Fruit fly (Drosophila melanogaster) whole organism, embryonic: ENCODE data around the gene CG17593.

Experiments
- CG10267 ChIP-seq: fragments of 200-800 bp; sonication (Bioruptor generic); optimal IDR thresholded peaks from 2 replicates; lab custom pipeline; 2018; ENCODE audit warnings: missing biosample characterization, mild to moderate bottlenecking, missing genetic modification characterization, moderate library complexity
- CG10979 ChIP-seq: fragments of 200-800 bp; sonication (Bioruptor generic); optimal IDR thresholded peaks from 2 replicates; lab custom pipeline; 2018; ENCODE audit warnings: missing biosample characterization, mild to moderate bottlenecking, missing genetic modification characterization, moderate library complexity
- CG11456 ChIP-seq: fragments of 200-800 bp; sonication (Bioruptor generic); IDR thresholded peaks from 3 replicates; pipeline ENCODE4 v1.3.6; 2022; ENCODE audit warnings: missing biosample characterization, missing genetic modification characterization
- CG12769 ChIP-seq: fragments of 200-800 bp; sonication (Bioruptor generic); optimal IDR thresholded peaks from 2 replicates; lab custom pipeline; 2019; ENCODE audit warnings: missing biosample characterization, mild to moderate bottlenecking, missing genetic modification characterization, moderate library complexity
- CG13775 ChIP-seq: fragments of 200-800 bp; sonication (Bioruptor generic); optimal IDR thresholded peaks from 3 replicates; lab custom pipeline; 2017; ENCODE audit warnings: missing biosample characterization, mild to moderate bottlenecking, missing genetic modification characterization
- CG14965 ChIP-seq: fragments of 200-800 bp; sonication (Bioruptor generic); optimal IDR thresholded peaks from 2 replicates; lab custom pipeline; 2016; ENCODE audit warnings: missing biosample characterization, missing genetic modification characterization, borderline replicate concordance
- CG15696 ChIP-seq: fragments of 200-800 bp; sonication (Bioruptor generic); optimal IDR thresholded peaks from 2 replicates; lab custom pipeline; 2019; ENCODE audit warnings: missing biosample characterization, mild to moderate bottlenecking, missing genetic modification characterization, moderate library complexity
- CG1603 ChIP-seq: fragments of 200-800 bp; sonication (Bioruptor generic); optimal IDR thresholded peaks from 2 replicates; lab custom pipeline; 2019; ENCODE audit warnings: missing biosample characterization, mild to moderate bottlenecking, missing genetic modification characterization, moderate library complexity
- CG1647 ChIP-seq: fragments of 200-800 bp; sonication (Bioruptor generic); optimal IDR thresholded peaks from 3 replicates; lab custom pipeline; 2016; ENCODE audit warnings: missing biosample characterization, missing genetic modification characterization
- CG16813 ChIP-seq: fragments of 200-800 bp; sonication (Bioruptor generic); IDR thresholded peaks from 3 replicates; pipeline ENCODE4 v1.3.6; 2022; ENCODE audit warnings: missing biosample characterization, missing genetic modification characterization; ENCODE audit not compliant: partially characterized antibody
- CG16815 ChIP-seq: fragments of 200-800 bp; sonication (Bioruptor generic); optimal IDR thresholded peaks from 3 replicates; lab custom pipeline; 2017; ENCODE audit warnings: missing biosample characterization, mild to moderate bottlenecking, missing genetic modification characterization
- CG18619 ChIP-seq: fragments of 200-800 bp; sonication (Bioruptor generic); optimal IDR thresholded peaks from 3 replicates; lab custom pipeline; 2017; ENCODE audit warnings: missing biosample characterization, mild to moderate bottlenecking, missing genetic modification characterization
- CG2199 ChIP-seq: fragments of 200-800 bp; sonication (Bioruptor generic); IDR thresholded peaks from 3 replicates; pipeline ENCODE4 v1.3.6; 2022; ENCODE audit warnings: missing biosample characterization, missing genetic modification characterization
- CG2202 ChIP-seq: fragments of 200-800 bp; sonication (Bioruptor generic); optimal IDR thresholded peaks from 2 replicates; lab custom pipeline; 2018; ENCODE audit warnings: missing biosample characterization, mild to moderate bottlenecking, missing genetic modification characterization
- CG32532 ChIP-seq: fragments of 200-800 bp; sonication (Bioruptor generic); IDR thresholded peaks from 2 replicates; pipeline ENCODE4 v1.3.6; 2022; ENCODE audit warnings: missing biosample characterization, missing genetic modification characterization
- CG32772 ChIP-seq: fragments of 200-800 bp; sonication (Bioruptor generic); IDR thresholded peaks from 2 replicates; pipeline ENCODE4 v1.3.6; 2022; ENCODE audit warnings: missing biosample characterization, missing genetic modification characterization
- CG3847 ChIP-seq: fragments of 200-800 bp; sonication (Bioruptor generic); IDR thresholded peaks from 2 replicates; pipeline ENCODE4 v1.3.6; 2022; ENCODE audit warnings: missing biosample characterization, missing genetic modification characterization
- CG4707 ChIP-seq: fragments of 200-800 bp; sonication (Bioruptor generic); optimal IDR thresholded peaks from 2 replicates; lab custom pipeline; 2018; ENCODE audit warnings: missing biosample characterization, mild to moderate bottlenecking, missing genetic modification characterization, moderate library complexity
- CG6272 ChIP-seq: fragments of 200-800 bp; sonication (Bioruptor generic); IDR thresholded peaks from 2 replicates; pipeline ENCODE4 v1.3.6; 2022; ENCODE audit warnings: missing biosample characterization, missing genetic modification characterization
- CG7271 ChIP-seq: fragments of 200-800 bp; sonication (Bioruptor generic); optimal IDR thresholded peaks from 2 replicates; lab custom pipeline; 2018; ENCODE audit warnings: missing biosample characterization, mild to moderate bottlenecking, missing genetic modification characterization, moderate library complexity
- CHES-1-like ChIP-seq: fragments of 200-800 bp; sonication (Bioruptor generic); optimal IDR thresholded peaks from 2 replicates; lab custom pipeline; 2016; ENCODE audit warnings: missing biosample characterization, missing genetic modification characterization
- D19A ChIP-seq: fragments of 200-800 bp; optimal IDR thresholded peaks from 3 replicates; lab custom pipeline; 2019; ENCODE audit warnings: missing biosample characterization, mild to moderate bottlenecking, missing genetic modification characterization, moderate library complexity
- Dip2 ChIP-seq: fragments of 200-800 bp; sonication (Bioruptor generic); IDR thresholded peaks from 2 replicates; pipeline ENCODE4 v1.3.6; 2022; ENCODE audit warnings: missing biosample characterization, missing genetic modification characterization
- Elba2 ChIP-seq: fragments of 200-800 bp; sonication (Bioruptor generic); optimal IDR thresholded peaks from 3 replicates; lab custom pipeline; 2016; ENCODE audit warnings: missing biosample characterization, missing genetic modification characterization
- HLHmδ ChIP-seq: fragments of 200-800 bp; sonication (Bioruptor generic); optimal IDR thresholded peaks from 2 replicates; lab custom pipeline; 2018; ENCODE audit warnings: missing biosample characterization, mild to moderate bottlenecking, missing genetic modification characterization, moderate library complexity
- Med ChIP-seq: fragments of 200-800 bp; sonication (Bioruptor generic); peaks from one replicate; lab custom pipeline; 2016; ENCODE audit warnings: missing biosample characterization, missing genetic modification characterization, mild to moderate bottlenecking, inconsistent platforms, moderate library complexity
- Nf-YB ChIP-seq: fragments of 200-800 bp; sonication (Bioruptor generic); optimal IDR thresholded peaks from 3 replicates; lab custom pipeline; 2019; ENCODE audit warnings: missing biosample characterization, mild to moderate bottlenecking, missing genetic modification characterization, moderate library complexity
- Poxn ChIP-seq: fragments of 200-800 bp; sonication (Bioruptor generic); IDR thresholded peaks from 2 replicates; pipeline ENCODE4 v1.3.6; 2022; ENCODE audit warnings: missing biosample characterization, missing genetic modification characterization
- Rx ChIP-seq: fragments of 200-800 bp; sonication (Bioruptor generic); IDR thresholded peaks from 2 replicates; pipeline ENCODE4 v1.3.6; 2022; ENCODE audit warnings: missing biosample characterization, missing genetic modification characterization
- Vsx1 ChIP-seq: fragments of 200-800 bp; sonication (Bioruptor generic); optimal IDR thresholded peaks from 2 replicates; lab custom pipeline; 2017; ENCODE audit warnings: missing biosample characterization, mild to moderate bottlenecking, missing genetic modification characterization, missing genetic modification reagents
- Xrp1 ChIP-seq: fragments of 200-800 bp; sonication (Bioruptor generic); IDR thresholded peaks from 2 replicates; pipeline ENCODE4 v1.3.6; 2022; ENCODE audit warnings: missing biosample characterization, missing genetic modification characterization
- bowl ChIP-seq: fragments of 200-800 bp; sonication (Bioruptor generic); IDR thresholded peaks from 2 replicates; pipeline ENCODE4 v1.3.6; 2022; ENCODE audit warnings: missing biosample characterization, missing genetic modification characterization
- bsh ChIP-seq, 2 experiments: fragments of 200-800 bp; sonication (Bioruptor generic); optimal IDR thresholded peaks; 2 replicates each; lab custom pipeline; 2017 to 2018; ENCODE audit warnings: mild to moderate bottlenecking in 2 of 2, missing biosample characterization in 2 of 2, missing genetic modification characterization in 2 of 2, moderate library complexity in 1 of 2
- dan ChIP-seq: fragments of 200-800 bp; sonication (Bioruptor generic); IDR thresholded peaks from 2 replicates; pipeline ENCODE4 v1.3.6; 2022; ENCODE audit warnings: missing biosample characterization, missing genetic modification characterization
- dimm ChIP-seq: fragments of 200-800 bp; sonication (Bioruptor generic); IDR thresholded peaks from 2 replicates; pipeline ENCODE4 v1.3.6; 2022; ENCODE audit warnings: missing biosample characterization, missing genetic modification characterization
- dmrt11E ChIP-seq: fragments of 200-800 bp; sonication (Bioruptor generic); optimal IDR thresholded peaks from 3 replicates; lab custom pipeline; 2018; ENCODE audit warnings: missing biosample characterization, mild to moderate bottlenecking, missing genetic modification characterization, moderate library complexity
- ems ChIP-seq: fragments of 200-800 bp; sonication (Bioruptor generic); optimal IDR thresholded peaks from 3 replicates; lab custom pipeline; 2016; ENCODE audit warnings: missing biosample characterization, missing genetic modification characterization
- gfzf ChIP-seq: fragments of 200-800 bp; sonication (Bioruptor generic); optimal IDR thresholded peaks from 2 replicates; lab custom pipeline; 2016; ENCODE audit warnings: missing biosample characterization, mild to moderate bottlenecking, missing genetic modification characterization, moderate library complexity
- grn ChIP-seq: fragments of 200-800 bp; sonication (Bioruptor generic); optimal IDR thresholded peaks from 3 replicates; lab custom pipeline; 2017; ENCODE audit warnings: missing biosample characterization, missing genetic modification characterization
- insv ChIP-seq, 2 experiments: fragments of 200-800 bp; sonication (Bioruptor generic); optimal IDR thresholded peaks; 3 replicates each; lab custom pipeline; 2016 to 2018; ENCODE audit warnings: missing biosample characterization in 2 of 2, missing genetic modification characterization in 2 of 2
- jing ChIP-seq: fragments of 200-800 bp; sonication (Bioruptor generic); optimal IDR thresholded peaks from 2 replicates; lab custom pipeline; 2018; ENCODE audit warnings: missing biosample characterization, mild to moderate bottlenecking, missing genetic modification characterization
- mam ChIP-seq: fragments of 200-800 bp; sonication (Bioruptor generic); optimal IDR thresholded peaks from 3 replicates; lab custom pipeline; 2016; ENCODE audit warnings: missing biosample characterization, missing genetic modification characterization
- p53 ChIP-seq: fragments of 200-800 bp; sonication (Bioruptor generic); optimal IDR thresholded peaks from 2 replicates; lab custom pipeline; 2016; ENCODE audit warnings: missing biosample characterization, missing genetic modification characterization
- phol ChIP-seq: fragments of 200-800 bp; sonication (Bioruptor generic); optimal IDR thresholded peaks from 3 replicates; lab custom pipeline; 2018; ENCODE audit warnings: missing biosample characterization, mild to moderate bottlenecking, missing genetic modification characterization, moderate library complexity
- prd ChIP-seq, 3 experiments: fragments of >200 bp in 2 of 3; fragments of 200-800 bp in 1 of 3; sonication (Bioruptor generic) in 1 of 3; optimal IDR thresholded peaks in 2 of 3; IDR thresholded peaks in 1 of 3; 2 replicates in 2 of 3; 3 replicates in 1 of 3; pipeline versions ENCODE4 v1.3.6 to Lab custom; 2017 to 2022; ENCODE audit warnings: missing biosample characterization in 1 of 3, missing genetic modification characterization in 1 of 3
- sd ChIP-seq: fragments of 200-800 bp; sonication (Bioruptor generic); optimal IDR thresholded peaks from 3 replicates; lab custom pipeline; 2018; ENCODE audit warnings: missing biosample characterization, mild to moderate bottlenecking, missing genetic modification characterization, moderate library complexity
- sens ChIP-seq: fragments of 200-800 bp; sonication (Bioruptor generic); peaks from one replicate; lab custom pipeline; 2016; ENCODE audit warnings: missing biosample characterization, missing genetic modification characterization
- zfh1 ChIP-seq: fragments of 200-800 bp; sonication (Bioruptor generic); IDR thresholded peaks from 3 replicates; pipeline ENCODE4 v1.3.6; 2022; ENCODE audit warnings: missing biosample characterization, missing genetic modification characterization

The CG17593 gene

dm6 chr2L:3550583-3550982 lies 35.9 kb downstream of the CG17593 start:
- peak; percentile 13 for TF ChIP-seq sd (tag; lab: Kevin White, UChicago)
- TF ChIP-seq D19A (tag; lab: Kevin White, UChicago), result peak; percentile 92
- TF ChIP-seq prd (optimal IDR thresholded peaks at IDR 0.05; lab: Kevin White, UChicago), result no peak
- TF ChIP-seq prd (GFP tag; IDR thresholded peaks at IDR 0.05; lab: Robert Waterston, UW), result 0 out of 3 replicates have a peak, but pooled peaks have one; percentile 18
- no peak for TF ChIP-seq CG6272 (GFP tag; lab: Robert Waterston, UW)
- 0 out of 3 replicates have a peak, but pooled peaks have one; percentile 15 for TF ChIP-seq CG2199 (GFP tag; lab: Robert Waterston, UW)
- TF ChIP-seq CG1603 (tag; lab: Kevin White, UChicago), result peak; percentile 3
- TF ChIP-seq grn (GFP tag; lab: Kevin White, UChicago), result peak; percentile 84
- TF ChIP-seq CG11456 (GFP tag; lab: Robert Waterston, UW), result 0 out of 3 replicates have a peak, but pooled peaks have one; percentile 16
- peak; percentile 11 for TF ChIP-seq CG12769
- peak; percentile 43 for TF ChIP-seq Med (GFP tag; lab: Kevin White, UChicago)
- no peak for TF ChIP-seq CG16813 (GFP tag; lab: Robert Waterston, UW)
- no peak for TF ChIP-seq Elba2 (GFP tag; lab: Kevin White, UChicago)

- TF ChIP-seq CG18619 (GFP tag; lab: Kevin White, UChicago) (no peak), Poxn (GFP tag; lab: Robert Waterston, UW) (no peak), HLHmδ (GFP tag; lab: Kevin White, UChicago) (no peak), dmrt11E (tag; lab: Kevin White, UChicago) (peak; percentile 23), CG1603 (tag; lab: Kevin White, UChicago) (peak; percentile 38), Dip2 (GFP tag; lab: Robert Waterston, UW) (no peak), CG13775 (GFP tag; lab: Kevin White, UChicago) (no peak), CG32772 (GFP tag; lab: Robert Waterston, UW) (no peak), Rx (peak; percentile 21; the same call in 1 of the 2 replicates), CG1647 (GFP tag; lab: Kevin White, UChicago) (no peak), gfzf (GFP tag; lab: Kevin White, UChicago) (no peak), CG10979 (peak; percentile 35), CG2202 (no peak), CG7271 (tag; lab: Kevin White, UChicago) (peak; percentile 38), CG16815 (peak; percentile 15), ems (no peak), zfh1 (GFP tag; lab: Robert Waterston, UW) (0 out of 3 replicates have a peak, but pooled peaks have one; percentile 43), phol (tag; lab: Kevin White, UChicago) (peak; percentile 17), bsh (GFP tag; optimal IDR thresholded peaks at IDR 0.05; lab: Kevin White, UChicago) (peak in 1 of 2 experiments; percentile 13), dimm (GFP tag; lab: Robert Waterston, UW) (no peak), CG10267 (tag; lab: Kevin White, UChicago) (peak; percentile 4), mam (GFP tag; lab: Kevin White, UChicago) (no peak), Xrp1 (GFP tag; lab: Robert Waterston, UW) (peak; percentile 22; the same call in 1 of the 2 replicates), jing (GFP tag; lab: Kevin White, UChicago) (no peak), dan (GFP tag; lab: Robert Waterston, UW) (peak; percentile 37; the same call in 1 of the 2 replicates), CHES-1-like (no peak), CG32532 (no peak), Vsx1 (GFP tag; lab: Kevin White, UChicago) (no peak), p53 (GFP tag; lab: Kevin White, UChicago) (no peak), insv (GFP tag; optimal IDR thresholded peaks at IDR 0.05; lab: Kevin White, UChicago) (no peak), CG4707 (GFP tag; lab: Kevin White, UChicago) (no peak), sens (GFP tag; lab: Kevin White, UChicago) (peak; percentile 76), bowl (GFP tag; lab: Robert Waterston, UW) (no peak), CG14965 (no peak), CG15696 (tag; lab: Kevin White, UChicago) (peak; percentile 30), Nf-YB (GFP tag; lab: Kevin White, UChicago) (no peak), CG3847 (GFP tag; lab: Robert Waterston, UW) (no peak)
Observed at dm6 chr2L:3552773-3553172, 38.1 kb downstream of the CG17593 start.
